Worm (Caenorhabditis elegans) whole organism, L4/young adult: ENCODE results near the gene mrg-1.

Source experiments
- dao-5 ChIP-seq: sonication (generic microtip); optimal IDR thresholded peaks from 2 replicates; lab custom pipeline; 2016; ENCODE audit warnings: missing genotype, missing genetic modification characterization, moderate library complexity, missing compliant biosample characterization
- him-1 ChIP-seq: sonication (generic microtip); optimal IDR thresholded peaks from 2 replicates; lab custom pipeline; 2016; ENCODE audit warnings: missing genotype, missing genetic modification reagents, missing genetic modification characterization, missing compliant biosample characterization

DNA sequence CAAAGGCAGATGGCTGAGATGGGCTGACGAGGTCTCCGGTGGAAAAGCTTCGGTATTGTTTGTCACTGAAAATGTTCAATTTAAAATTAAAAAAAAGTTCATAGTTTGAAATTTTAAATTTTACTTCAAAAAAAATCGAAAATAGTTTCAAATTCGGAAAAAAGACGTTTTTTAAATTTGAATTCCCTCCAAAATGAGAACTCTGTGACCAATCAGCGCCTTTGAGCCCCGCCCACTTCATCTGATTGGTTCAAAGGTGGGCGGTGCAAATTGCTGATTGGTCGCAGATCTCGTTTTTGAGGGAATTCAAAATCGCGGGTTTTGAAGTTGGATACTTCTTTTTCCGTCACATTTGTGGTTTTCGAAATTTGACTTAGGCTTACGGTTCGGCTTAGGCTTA lies 36.2 kb downstream of the mrg-1 start:
- TF ChIP-seq him-1 (tag; lab: Kevin White, UChicago) = no peak
- TF ChIP-seq dao-5 (tag; lab: Kevin White, UChicago) = no peak
